Worm (Caenorhabditis elegans) whole organism, late embryonic: ENCODE measurements around the gene syf-3.

ENCODE experiments used
- C38D4.7 ChIP-seq: fragments of 200-800 bp; sonication (Bioruptor generic); optimal IDR thresholded peaks from 2 replicates; lab custom pipeline; 2018; ENCODE audit warnings: mild to moderate bottlenecking, missing genetic modification characterization, moderate library complexity, missing compliant biosample characterization
- K02D7.2 ChIP-seq: sonication (generic microtip); optimal IDR thresholded peaks from 2 replicates; lab custom pipeline; 2017; ENCODE audit warnings: mild to moderate bottlenecking, missing genetic modification characterization, missing compliant biosample characterization
- K09A11.1 ChIP-seq: sonication (generic microtip); optimal IDR thresholded peaks from 2 replicates; lab custom pipeline; 2017; ENCODE audit warnings: antibody characterized with exemption, mild to moderate bottlenecking, missing genetic modification characterization, missing compliant biosample characterization; ENCODE audit not compliant: insufficient read depth
- T23F11.4 ChIP-seq: fragments of 200-800 bp; sonication (Bioruptor generic); optimal IDR thresholded peaks from 2 replicates; lab custom pipeline; 2018; ENCODE audit warnings: mild to moderate bottlenecking, missing genetic modification characterization, missing compliant biosample characterization
- Y22D7AL.16 ChIP-seq: sonication (generic microtip); optimal IDR thresholded peaks from 2 replicates; lab custom pipeline; 2016; ENCODE audit warnings: missing genetic modification characterization, missing compliant biosample characterization
- ama-1 ChIP-seq: fragments of 150-350 bp; optimal IDR thresholded peaks from 2 replicates; lab custom pipeline; 2014
- ceh-2 ChIP-seq: sonication (generic microtip); optimal IDR thresholded peaks from 2 replicates; lab custom pipeline; 2016; ENCODE audit warnings: missing genotype, missing genetic modification characterization, missing compliant biosample characterization
- ceh-22 ChIP-seq: sonication (generic microtip); optimal IDR thresholded peaks from 2 replicates; lab custom pipeline; 2017; ENCODE audit warnings: missing biosample characterization, missing genetic modification characterization
- ceh-30 ChIP-seq: fragments of 150-350 bp; optimal IDR thresholded peaks from 2 replicates; lab custom pipeline; 2014; ENCODE audit warnings: missing biosample characterization, missing genetic modification characterization
- ceh-34 ChIP-seq: sonication (generic microtip); optimal IDR thresholded peaks from 2 replicates; lab custom pipeline; 2016; ENCODE audit warnings: mild to moderate bottlenecking, missing genetic modification characterization, missing compliant biosample characterization
- ceh-48 ChIP-seq: sonication (generic microtip); optimal IDR thresholded peaks from 2 replicates; lab custom pipeline; 2016; ENCODE audit warnings: missing genetic modification characterization, inconsistent platforms, missing compliant biosample characterization
- ceh-6 ChIP-seq: fragments of 200-800 bp; sonication (Bioruptor generic); optimal IDR thresholded peaks from 2 replicates; lab custom pipeline; 2018; ENCODE audit warnings: mild to moderate bottlenecking, missing genetic modification characterization, missing compliant biosample characterization
- che-1 ChIP-seq: sonication (generic microtip); optimal IDR thresholded peaks from 2 replicates; lab custom pipeline; 2016; ENCODE audit warnings: mild to moderate bottlenecking, missing genetic modification characterization, missing compliant biosample characterization
- dmd-4 ChIP-seq: sonication (generic microtip); optimal IDR thresholded peaks from 2 replicates; lab custom pipeline; 2016; ENCODE audit warnings: borderline replicate concordance, missing genetic modification characterization, missing compliant biosample characterization
- eyg-1 ChIP-seq: sonication (generic microtip); optimal IDR thresholded peaks from 2 replicates; lab custom pipeline; 2016; ENCODE audit warnings: missing genotype, missing genetic modification characterization, missing compliant biosample characterization
- fax-1 ChIP-seq: sonication (generic microtip); optimal IDR thresholded peaks from 2 replicates; lab custom pipeline; 2016; ENCODE audit warnings: missing genotype, missing genetic modification characterization, missing compliant biosample characterization
- fkh-6 ChIP-seq: sonication (generic microtip); optimal IDR thresholded peaks from 2 replicates; lab custom pipeline; 2016; ENCODE audit warnings: missing genetic modification characterization, missing compliant biosample characterization
- gmeb-2 ChIP-seq: sonication (generic microtip); optimal IDR thresholded peaks from 2 replicates; lab custom pipeline; 2016; ENCODE audit warnings: missing genetic modification characterization, inconsistent platforms, missing compliant biosample characterization
- hlh-15 ChIP-seq: sonication (generic microtip); optimal IDR thresholded peaks from 2 replicates; lab custom pipeline; 2016; ENCODE audit warnings: missing genetic modification characterization, missing compliant biosample characterization
- lim-6 ChIP-seq: sonication (generic microtip); optimal IDR thresholded peaks from 2 replicates; lab custom pipeline; 2016; ENCODE audit warnings: missing genetic modification characterization, missing compliant biosample characterization
- lin-11 ChIP-seq: fragments of 200-800 bp; sonication (Bioruptor generic); optimal IDR thresholded peaks from 2 replicates; lab custom pipeline; 2018; ENCODE audit warnings: mild to moderate bottlenecking, missing genetic modification characterization, missing compliant biosample characterization
- madf-2 ChIP-seq: sonication (generic microtip); optimal IDR thresholded peaks from 2 replicates; lab custom pipeline; 2017; ENCODE audit warnings: missing genetic modification characterization, missing compliant biosample characterization
- nhr-11 ChIP-seq: fragments of 150-350 bp; optimal IDR thresholded peaks from 2 replicates; lab custom pipeline; 2014; ENCODE audit warnings: missing biosample characterization, missing genetic modification characterization
- nhr-232 ChIP-seq: sonication (generic microtip); optimal IDR thresholded peaks from 2 replicates; lab custom pipeline; 2016; ENCODE audit warnings: missing genetic modification characterization, missing compliant biosample characterization
- npax-4 ChIP-seq: sonication (generic microtip); optimal IDR thresholded peaks from 2 replicates; lab custom pipeline; 2016; ENCODE audit warnings: missing genetic modification characterization, missing compliant biosample characterization
- odd-2 ChIP-seq: sonication (generic microtip); optimal IDR thresholded peaks from 2 replicates; lab custom pipeline; 2017; ENCODE audit warnings: antibody characterized with exemption, mild to moderate bottlenecking, missing genetic modification characterization, missing compliant biosample characterization
- pag-3 ChIP-seq: sonication (generic microtip); optimal IDR thresholded peaks from 2 replicates; lab custom pipeline; 2016; ENCODE audit warnings: missing compliant biosample characterization, missing genetic modification characterization, borderline replicate concordance
- pat-9 ChIP-seq: fragments of 200-800 bp; sonication (Bioruptor generic); optimal IDR thresholded peaks from 2 replicates; lab custom pipeline; 2018; ENCODE audit warnings: mild to moderate bottlenecking, missing genetic modification characterization, moderate library complexity, missing compliant biosample characterization
- pha-2 ChIP-seq: sonication (generic microtip); optimal IDR thresholded peaks from 2 replicates; lab custom pipeline; 2017; ENCODE audit warnings: mild to moderate bottlenecking, missing genetic modification characterization, missing compliant biosample characterization
- pros-1 ChIP-seq: fragments of 150-350 bp; optimal IDR thresholded peaks from 2 replicates; lab custom pipeline; 2014; ENCODE audit warnings: missing biosample characterization, missing genetic modification reagents, missing genetic modification characterization
- ref-2 ChIP-seq: sonication (generic microtip); optimal IDR thresholded peaks from 2 replicates; lab custom pipeline; 2016; ENCODE audit warnings: missing genetic modification characterization, missing compliant biosample characterization
- rnt-1 ChIP-seq: sonication (generic microtip); optimal IDR thresholded peaks from 2 replicates; lab custom pipeline; 2016; ENCODE audit warnings: missing genetic modification characterization, missing compliant biosample characterization
- sdc-2 ChIP-seq: sonication (generic microtip); optimal IDR thresholded peaks from 2 replicates; lab custom pipeline; 2016; ENCODE audit warnings: missing genotype, missing genetic modification characterization, missing compliant biosample characterization
- sox-2 ChIP-seq: fragments of 200-800 bp; sonication (Bioruptor generic); IDR thresholded peaks from 2 replicates; pipeline ENCODE4 v1.3.6; 2022; ENCODE audit warnings: missing genetic modification reagents, missing genetic modification characterization, missing compliant biosample characterization
- sox-4 ChIP-seq: sonication (generic microtip); optimal IDR thresholded peaks from 2 replicates; lab custom pipeline; 2017; ENCODE audit warnings: mild to moderate bottlenecking, missing genetic modification characterization, inconsistent platforms, missing compliant biosample characterization
- syd-9 ChIP-seq: sonication (generic microtip); optimal IDR thresholded peaks from 2 replicates; lab custom pipeline; 2016; ENCODE audit warnings: mild to moderate bottlenecking, missing genetic modification characterization, moderate library complexity, missing compliant biosample characterization
- tbx-2 ChIP-seq: sonication (generic microtip); optimal IDR thresholded peaks from 2 replicates; lab custom pipeline; 2016; ENCODE audit warnings: missing genetic modification characterization, missing compliant biosample characterization
- unc-42 ChIP-seq: sonication (generic microtip); optimal IDR thresholded peaks from 2 replicates; lab custom pipeline; 2016; ENCODE audit warnings: missing genotype, missing genetic modification characterization, missing compliant biosample characterization
- unc-86 ChIP-seq: sonication (generic microtip); optimal IDR thresholded peaks from 2 replicates; lab custom pipeline; 2016; ENCODE audit warnings: missing genetic modification characterization, missing compliant biosample characterization

syf-3 gene

ce11 chrV:5917707-5918106 lies 22.1 kb upstream of the syf-3 start, which contains the start of gene lrpr-1 (continued):
- TF ChIP-seq pros-1 (tag; lab: Kevin White, UChicago) (no peak), pag-3 (no peak), syd-9 (tag; lab: Kevin White, UChicago) (no peak), unc-42 (tag; lab: Kevin White, UChicago) (peak; percentile 51), C38D4.7 (no peak), K09A11.1 (no peak), sdc-2 (tag; lab: Kevin White, UChicago) (no peak), odd-2 (tag; lab: Kevin White, UChicago) (no peak), ama-1 (lab: Kevin White, UChicago) (no peak), T23F11.4 (GFP tag; lab: Kevin White, UChicago) (no peak), ref-2 (peak; percentile 89), ceh-48 (tag; lab: Kevin White, UChicago) (no peak), ceh-6 (no peak), unc-86 (tag; lab: Kevin White, UChicago) (peak; percentile 12), K02D7.2 (no peak), lim-6 (tag; lab: Kevin White, UChicago) (peak; percentile 55), fax-1 (peak; percentile 66), gmeb-2 (no peak), pha-2 (tag; lab: Kevin White, UChicago) (no peak), sox-2 (GFP tag; lab: Robert Waterston, UW) (no peak), fkh-6 (tag; lab: Kevin White, UChicago) (peak; percentile 28), ceh-30 (tag; lab: Kevin White, UChicago) (no peak), che-1 (tag; lab: Kevin White, UChicago) (no peak), nhr-11 (no peak), eyg-1 (no peak), npax-4 (tag; lab: Kevin White, UChicago) (no peak), dmd-4 (tag; lab: Kevin White, UChicago) (no peak), ceh-34 (tag; lab: Kevin White, UChicago) (no peak), lin-11 (tag; lab: Kevin White, UChicago) (no peak), tbx-2 (tag; lab: Kevin White, UChicago) (peak; percentile 91), ceh-22 (tag; lab: Kevin White, UChicago) (no peak), madf-2 (tag; lab: Kevin White, UChicago) (peak; percentile 36), hlh-15 (tag; lab: Kevin White, UChicago) (no peak), pat-9 (no peak)

ce11 chrV:5919887-5920286 lies 19.9 kb upstream of the syf-3 start, which contains the start of gene C04E6.12:
TSS of gene C04E6.12 (minus strand) at chrV:5919987.
- no peak for TF ChIP-seq Y22D7AL.16 (tag; lab: Kevin White, UChicago)
- no peak for TF ChIP-seq lim-6 (tag; lab: Kevin White, UChicago)
- TF ChIP-seq hlh-15 (tag; lab: Kevin White, UChicago): no peak
- no peak for TF ChIP-seq unc-86 (tag; lab: Kevin White, UChicago)
- no peak for TF ChIP-seq ceh-2 (tag; lab: Kevin White, UChicago)

ce11 chrV:5921761-5922160 lies 18.1 kb upstream of the syf-3 start:
- TF ChIP-seq rnt-1 (tag; lab: Kevin White, UChicago) (no peak), sox-4 (tag; lab: Kevin White, UChicago) (no peak), nhr-11 (no peak), nhr-232 (tag; lab: Kevin White, UChicago) (no peak)

ce11 chrV:5922236-5922635 lies 17.6 kb upstream of the syf-3 start, which contains the start of gene srsx-18:
TSS of gene srsx-18 (plus strand) at chrV:5922536.
- no peak for TF ChIP-seq sox-2 (GFP tag; lab: Robert Waterston, UW)
